Fruit fly (Drosophila melanogaster) whole organism, embryonic: ENCODE measurements around the gene Kdm2.

Experiments used
- Adf1 ChIP-seq: fragments of 200-800 bp; sonication (Bioruptor generic); IDR thresholded peaks from 2 replicates; pipeline ENCODE4 v1.3.6; 2022; ENCODE audit warnings: missing biosample characterization, missing genetic modification characterization
- Atf6 ChIP-seq: fragments of 200-800 bp; sonication (Bioruptor generic); IDR thresholded peaks from 2 replicates; pipeline ENCODE4 v1.3.6; 2022; ENCODE audit warnings: missing biosample characterization, missing genetic modification characterization
- CG10274 ChIP-seq: fragments of 200-800 bp; sonication (Bioruptor generic); optimal IDR thresholded peaks from 3 replicates; lab custom pipeline; 2017; ENCODE audit warnings: missing biosample characterization, mild to moderate bottlenecking, missing genetic modification characterization
- CG11085 ChIP-seq: fragments of 200-800 bp; sonication (Bioruptor generic); IDR thresholded peaks from 2 replicates; pipeline ENCODE4 v1.3.6; 2022; ENCODE audit warnings: missing biosample characterization, missing genetic modification characterization
- CG11560 ChIP-seq: fragments of 200-800 bp; sonication (Bioruptor generic); IDR thresholded peaks from 3 replicates; pipeline ENCODE4 v1.3.6; 2022; ENCODE audit warnings: missing biosample characterization, missing genetic modification characterization
- CG12071 ChIP-seq: fragments of 200-800 bp; sonication (Bioruptor generic); optimal IDR thresholded peaks from 3 replicates; lab custom pipeline; 2018; ENCODE audit warnings: missing biosample characterization, mild to moderate bottlenecking, missing genetic modification characterization
- CG12219 ChIP-seq: fragments of 200-800 bp; sonication (Bioruptor generic); optimal IDR thresholded peaks from 3 replicates; lab custom pipeline; 2018; ENCODE audit warnings: missing biosample characterization, mild to moderate bottlenecking, missing genetic modification characterization
- CG15601 ChIP-seq: fragments of 200-800 bp; sonication (Bioruptor generic); optimal IDR thresholded peaks from 3 replicates; lab custom pipeline; 2019; ENCODE audit warnings: missing biosample characterization, mild to moderate bottlenecking, missing genetic modification characterization, moderate library complexity
- CG16815 ChIP-seq: fragments of 200-800 bp; sonication (Bioruptor generic); optimal IDR thresholded peaks from 3 replicates; lab custom pipeline; 2017; ENCODE audit warnings: missing biosample characterization, mild to moderate bottlenecking, missing genetic modification characterization
- CG16863 ChIP-seq: fragments of 200-800 bp; sonication (Bioruptor generic); optimal IDR thresholded peaks from 3 replicates; lab custom pipeline; 2016; ENCODE audit warnings: missing biosample characterization, missing genetic modification characterization
- CG17385 ChIP-seq: fragments of 200-800 bp; sonication (Bioruptor generic); optimal IDR thresholded peaks from 3 replicates; lab custom pipeline; 2018; ENCODE audit warnings: missing biosample characterization, mild to moderate bottlenecking, missing genetic modification characterization
- CG18262 ChIP-seq: fragments of 200-800 bp; optimal IDR thresholded peaks from 3 replicates; lab custom pipeline; 2019; ENCODE audit warnings: missing biosample characterization, mild to moderate bottlenecking, missing genetic modification characterization, moderate library complexity
- CG2678 ChIP-seq: fragments of 200-800 bp; sonication (Bioruptor generic); optimal IDR thresholded peaks from 3 replicates; lab custom pipeline; 2019; ENCODE audit warnings: missing biosample characterization, mild to moderate bottlenecking, missing genetic modification characterization, moderate library complexity
- CG2889 ChIP-seq: fragments of 200-800 bp; sonication (Bioruptor generic); IDR thresholded peaks from 3 replicates; pipeline ENCODE4 v1.3.6; 2022; ENCODE audit warnings: missing biosample characterization, missing genetic modification characterization
- CG30020 ChIP-seq: fragments of 200-800 bp; optimal IDR thresholded peaks from 2 replicates; lab custom pipeline; 2019; ENCODE audit warnings: missing biosample characterization, mild to moderate bottlenecking, missing genetic modification characterization, moderate library complexity
- CG30403 ChIP-seq: fragments of 200-800 bp; sonication (Bioruptor generic); optimal IDR thresholded peaks from 3 replicates; lab custom pipeline; 2016; ENCODE audit warnings: missing biosample characterization, missing genetic modification characterization
- CG3163 ChIP-seq: fragments of 200-800 bp; sonication (Bioruptor generic); optimal IDR thresholded peaks from 3 replicates; lab custom pipeline; 2016; ENCODE audit warnings: missing biosample characterization, missing genetic modification characterization
- CG5953 ChIP-seq: fragments of 200-800 bp; sonication (Bioruptor generic); IDR thresholded peaks from 2 replicates; pipeline ENCODE4 v1.3.6; 2022; ENCODE audit warnings: missing biosample characterization, missing genetic modification characterization
- CG6854 ChIP-seq: fragments of 200-800 bp; sonication (Bioruptor generic); optimal IDR thresholded peaks from 3 replicates; lab custom pipeline; 2017; ENCODE audit warnings: missing biosample characterization, mild to moderate bottlenecking, missing genetic modification characterization
- CG7786 ChIP-seq: fragments of 200-800 bp; sonication (Bioruptor generic); optimal IDR thresholded peaks from 2 replicates; lab custom pipeline; 2016; ENCODE audit warnings: missing biosample characterization, missing genetic modification characterization
- CG8281 ChIP-seq: fragments of 200-800 bp; sonication (Bioruptor generic); optimal IDR thresholded peaks from 2 replicates; lab custom pipeline; 2018; ENCODE audit warnings: missing biosample characterization, mild to moderate bottlenecking, missing genetic modification characterization, moderate library complexity
- CG8388 ChIP-seq: fragments of 200-800 bp; sonication (Bioruptor generic); optimal IDR thresholded peaks from 2 replicates; lab custom pipeline; 2019; ENCODE audit warnings: missing biosample characterization, mild to moderate bottlenecking, missing genetic modification characterization, moderate library complexity
- CG9876 ChIP-seq: fragments of 200-800 bp; sonication (Bioruptor generic); optimal IDR thresholded peaks from 2 replicates; lab custom pipeline; 2016; ENCODE audit warnings: missing biosample characterization, missing genetic modification characterization
- CTCF ChIP-seq: fragments of 200-800 bp; sonication (Bioruptor generic); optimal IDR thresholded peaks from 2 replicates; lab custom pipeline; 2017; ENCODE audit warnings: missing biosample characterization, mild to moderate bottlenecking, missing genetic modification characterization, moderate library complexity
- Dll ChIP-seq: fragments of 200-800 bp; sonication (Bioruptor generic); IDR thresholded peaks from 4 replicates; pipeline ENCODE4 v1.3.6; 2022; ENCODE audit warnings: missing biosample characterization, missing genetic modification characterization; ENCODE audit not compliant: partially characterized antibody
- Eip74EF ChIP-seq, 2 experiments: fragments of 200-800 bp in 1 of 2; fragments of >200 bp in 1 of 2; sonication (Bioruptor generic) in 1 of 2; optimal IDR thresholded peaks; 2 replicates each; lab custom pipeline; 2017 to 2019; ENCODE audit warnings: missing biosample characterization in 2 of 2, missing genetic modification characterization in 2 of 2, mild to moderate bottlenecking in 1 of 2, moderate library complexity in 1 of 2
- Ets65A ChIP-seq: fragments of 200-800 bp; sonication (Bioruptor generic); peaks from one replicate; lab custom pipeline; 2016; ENCODE audit warnings: missing biosample characterization, missing genetic modification characterization
- HLH4C ChIP-seq: fragments of 200-800 bp; sonication (Bioruptor generic); IDR thresholded peaks from 3 replicates; pipeline ENCODE4 v1.3.6; 2022; ENCODE audit warnings: missing biosample characterization, missing genetic modification characterization; ENCODE audit not compliant: partially characterized antibody
- Hmx ChIP-seq: fragments of 200-800 bp; sonication (Bioruptor generic); optimal IDR thresholded peaks from 2 replicates; lab custom pipeline; 2016; ENCODE audit warnings: missing biosample characterization, missing genetic modification characterization
- Hr51 ChIP-seq, 2 experiments: fragments of 200-800 bp; sonication (Bioruptor generic); optimal IDR thresholded peaks; 2 replicates in 1 of 2; 3 replicates in 1 of 2; lab custom pipeline; 2016 to 2018; ENCODE audit warnings: missing biosample characterization in 2 of 2, missing genetic modification characterization in 2 of 2, mild to moderate bottlenecking in 1 of 2, moderate library complexity in 1 of 2
- Hsf ChIP-seq: fragments of 200-800 bp; sonication (Bioruptor generic); optimal IDR thresholded peaks from 3 replicates; lab custom pipeline; 2016; ENCODE audit warnings: missing biosample characterization, missing genetic modification characterization
- Lpt ChIP-seq: fragments of >200 bp; optimal IDR thresholded peaks from 2 replicates; lab custom pipeline; 2018; ENCODE audit warnings: missing biosample characterization, missing genetic modification characterization
- TFAM ChIP-seq: fragments of 200-800 bp; sonication (Bioruptor generic); optimal IDR thresholded peaks from 2 replicates; lab custom pipeline; 2017; ENCODE audit warnings: missing biosample characterization, missing genetic modification characterization, inconsistent platforms
- Xrp1 ChIP-seq: fragments of 200-800 bp; sonication (Bioruptor generic); IDR thresholded peaks from 2 replicates; pipeline ENCODE4 v1.3.6; 2022; ENCODE audit warnings: missing biosample characterization, missing genetic modification characterization
- ap ChIP-seq: fragments of 200-800 bp; sonication (Bioruptor generic); IDR thresholded peaks from 2 replicates; pipeline ENCODE4 v1.3.6; 2022; ENCODE audit warnings: missing biosample characterization, missing genetic modification characterization
- ash1 ChIP-seq: fragments of 200-800 bp; sonication (Bioruptor generic); optimal IDR thresholded peaks from 2 replicates; lab custom pipeline; 2018; ENCODE audit warnings: missing biosample characterization, mild to moderate bottlenecking, missing genetic modification characterization
- bab2 ChIP-seq: fragments of 200-800 bp; sonication (Bioruptor generic); optimal IDR thresholded peaks from 2 replicates; lab custom pipeline; 2016; ENCODE audit warnings: missing biosample characterization, missing genetic modification characterization
- crol ChIP-seq: fragments of 200-800 bp; sonication (Bioruptor generic); IDR thresholded peaks from 2 replicates; pipeline ENCODE4 v1.3.6; 2022; ENCODE audit warnings: missing biosample characterization, missing genetic modification characterization
- crp ChIP-seq, 2 experiments: fragments of 200-800 bp; sonication (Bioruptor generic); optimal IDR thresholded peaks; 2 replicates in 1 of 2; 3 replicates in 1 of 2; lab custom pipeline; 2017; ENCODE audit warnings: missing biosample characterization in 2 of 2, missing genetic modification characterization in 2 of 2, mild to moderate bottlenecking in 1 of 2, moderate library complexity in 1 of 2
- dpn ChIP-seq, 2 experiments: fragments of 200-800 bp; sonication (Bioruptor generic); optimal IDR thresholded peaks; 3 replicates each; lab custom pipeline; 2016; ENCODE audit warnings: missing biosample characterization in 2 of 2, missing genetic modification characterization in 2 of 2
- ewg ChIP-seq: fragments of 200-800 bp; sonication (Bioruptor generic); optimal IDR thresholded peaks from 3 replicates; lab custom pipeline; 2017; ENCODE audit warnings: mild to moderate bottlenecking, missing biosample characterization, missing genetic modification reagents, missing genetic modification characterization
- h ChIP-seq: fragments of >200 bp; optimal IDR thresholded peaks from 2 replicates; lab custom pipeline; 2017
- kni ChIP-seq: fragments of 200-800 bp; sonication (Bioruptor generic); optimal IDR thresholded peaks from 3 replicates; lab custom pipeline; 2017; ENCODE audit warnings: mild to moderate bottlenecking, missing biosample characterization, missing genetic modification reagents, missing genetic modification characterization
- luna ChIP-seq: fragments of 200-800 bp; sonication (Bioruptor generic); optimal IDR thresholded peaks from 2 replicates; lab custom pipeline; 2016; ENCODE audit warnings: missing biosample characterization, missing genetic modification characterization
- onecut ChIP-seq: fragments of 200-800 bp; sonication (Bioruptor generic); IDR thresholded peaks from 2 replicates; pipeline ENCODE4 v1.3.6; 2022; ENCODE audit warnings: missing biosample characterization, missing genetic modification characterization
- otp ChIP-seq: fragments of 200-800 bp; sonication (Bioruptor generic); IDR thresholded peaks from 3 replicates; pipeline ENCODE4, ENCODE4 v1.3.6; 2022; ENCODE audit warnings: missing biosample characterization, missing genetic modification characterization
- sens ChIP-seq: fragments of 200-800 bp; sonication (Bioruptor generic); peaks from one replicate; lab custom pipeline; 2016; ENCODE audit warnings: missing biosample characterization, missing genetic modification characterization
- so ChIP-seq: fragments of 200-800 bp; sonication (Bioruptor generic); IDR thresholded peaks from 3 replicates; pipeline ENCODE4 v1.3.6; 2022; ENCODE audit warnings: missing biosample characterization, missing genetic modification characterization
- stc ChIP-seq: fragments of 200-800 bp; sonication (Bioruptor generic); IDR thresholded peaks from 2 replicates; pipeline ENCODE4 v1.3.6; 2022; ENCODE audit warnings: missing biosample characterization, missing genetic modification characterization
- sug ChIP-seq: fragments of 200-800 bp; optimal IDR thresholded peaks from 2 replicates; lab custom pipeline; 2019; ENCODE audit warnings: missing biosample characterization, mild to moderate bottlenecking, missing genetic modification characterization, moderate library complexity
- tup ChIP-seq: fragments of 200-800 bp; sonication (Bioruptor generic); optimal IDR thresholded peaks from 2 replicates; lab custom pipeline; 2016; ENCODE audit warnings: missing biosample characterization, mild to moderate bottlenecking, missing genetic modification characterization, moderate library complexity
- unc-4 ChIP-seq: fragments of 200-800 bp; sonication (Bioruptor generic); IDR thresholded peaks from 2 replicates; pipeline ENCODE4 v1.3.6; 2022; ENCODE audit warnings: missing biosample characterization, missing genetic modification characterization; ENCODE audit not compliant: partially characterized antibody
- vfl ChIP-seq: fragments of 200-800 bp; sonication (Bioruptor generic); optimal IDR thresholded peaks from 2 replicates; lab custom pipeline; 2016; ENCODE audit warnings: missing biosample characterization, missing genetic modification characterization

Gene Kdm2

dm6 chr3R:9039448-9039847 is 12.8 kb upstream of the Kdm2 start, which contains the start of gene neur (continued):
- TF ChIP-seq CG2678 (tag; lab: Kevin White, UChicago) (no peak), Eip74EF (GFP tag; optimal IDR thresholded peaks at IDR 0.05; lab: Kevin White, UChicago) (no peak), dpn (GFP tag; optimal IDR thresholded peaks at IDR 0.05; lab: Kevin White, UChicago) (peak; percentile 14 to 29), CG10274 (GFP tag; lab: Kevin White, UChicago) (no peak), CG17385 (GFP tag; lab: Kevin White, UChicago) (no peak), unc-4 (GFP tag; lab: Robert Waterston, UW) (peak; percentile 72), CG12219 (GFP tag; lab: Kevin White, UChicago) (no peak), CG2889 (GFP tag; lab: Robert Waterston, UW) (no peak), CG30403 (GFP tag; lab: Kevin White, UChicago) (peak; percentile 26), vfl (GFP tag; lab: Kevin White, UChicago) (no peak), kni (GFP tag; lab: Kevin White, UChicago) (no peak), ewg (GFP tag; lab: Kevin White, UChicago) (no peak), ap (GFP tag; lab: Robert Waterston, UW) (no peak), Xrp1 (GFP tag; lab: Robert Waterston, UW) (no peak), CG11560 (tag; lab: Robert Waterston, UW) (no peak), otp (GFP tag; lab: Robert Waterston, UW) (no peak), crp (GFP tag; optimal IDR thresholded peaks at IDR 0.05; lab: Kevin White, UChicago) (peak in 1 of 2 experiments; percentile 61), CG11085 (no peak), CG6854 (no peak), Lpt (GFP tag; lab: Kevin White, UChicago) (no peak), stc (GFP tag; lab: Robert Waterston, UW) (no peak), CG5953 (no peak), CG16815 (GFP tag; lab: Kevin White, UChicago) (no peak), onecut (GFP tag; lab: Robert Waterston, UW) (no peak), so (no peak), CG12071 (no peak), CG8281 (tag; lab: Kevin White, UChicago) (no peak), Hsf (GFP tag; lab: Kevin White, UChicago) (peak; percentile 53), crol (GFP tag; lab: Robert Waterston, UW) (no peak), CG8388 (no peak), sug (peak; percentile 59), TFAM (GFP tag; lab: Kevin White, UChicago) (no peak), CG7786 (no peak), Hmx (no peak), bab2 (GFP tag; lab: Kevin White, UChicago) (no peak), CG30020 (tag; lab: Kevin White, UChicago) (peak; percentile 38), CTCF (GFP tag; lab: Kevin White, UChicago) (peak; percentile 7), Atf6 (GFP tag; lab: Robert Waterston, UW) (no peak), CG9876 (GFP tag; lab: Kevin White, UChicago) (no peak), h (no peak), ash1 (no peak), Hr51 (GFP tag; optimal IDR thresholded peaks at IDR 0.05; lab: Kevin White, UChicago) (no peak), tup (no peak), Adf1 (GFP tag; lab: Robert Waterston, UW) (no peak), luna (GFP tag; lab: Kevin White, UChicago) (no peak), CG3163 (GFP tag; lab: Kevin White, UChicago) (peak; percentile 18), HLH4C (GFP tag; lab: Robert Waterston, UW) (peak; percentile 65; the same call in 2 of the 3 replicates), sens (GFP tag; lab: Kevin White, UChicago) (peak; percentile 76), Dll (GFP tag; lab: Robert Waterston, UW) (peak; percentile 80), Ets65A (GFP tag; lab: Kevin White, UChicago) (peak; percentile 91), CG16863 (no peak), CG18262 (tag; lab: Kevin White, UChicago) (peak; percentile 30), CG15601 (peak; percentile 50)
